Worm (Caenorhabditis elegans): ENCODE measurements around the gene nhr-12.

ce11 chrV:10075441-10075840 is 8.4 kb downstream of the nhr-12 start, which contains the start of gene F57A8.7:
- TF ChIP-seq rpc-1 (optimal IDR thresholded peaks at IDR 0.05) (no peak), rpc-1 (tag; optimal IDR thresholded peaks at IDR 0.05) (no peak), dpff-1 (tag; optimal IDR thresholded peaks at IDR 0.05) (no peak), snpc-4 (GFP tag; optimal IDR thresholded peaks at IDR 0.05) (no peak), snpc-4 (tag; optimal IDR thresholded peaks at IDR 0.05) (no peak), C17E4.6 (GFP tag; IDR thresholded peaks at IDR 0.05) (no peak), egl-44 (GFP tag; IDR thresholded peaks at IDR 0.05) (no peak), pha-4 (tag; optimal IDR thresholded peaks at IDR 0.05) (no peak), unc-130 (GFP tag; optimal IDR thresholded peaks at IDR 0.05) (no peak), D2030.7 (GFP tag; IDR thresholded peaks at IDR 0.05) (no peak), attf-6 (GFP tag; IDR thresholded peaks at IDR 0.05) (no peak), aptf-3 (GFP tag; IDR thresholded peaks at IDR 0.05) (no peak), F33H1.4 (GFP tag; IDR thresholded peaks at IDR 0.05) (no peak), unc-62 (GFP tag; optimal IDR thresholded peaks at IDR 0.05) (no peak), repo-1 (tag; optimal IDR thresholded peaks at IDR 0.05) (no peak), ceh-27 (GFP tag; optimal IDR thresholded peaks at IDR 0.05) (no peak)

Data from whole organism, young adult.